Worm (Caenorhabditis elegans): ENCODE results near the gene C34H4.5.

C34H4.5 gene

ce11 chrIV:1523418-1523817 lies 26.6 kb downstream of the C34H4.5 start, which contains the start of gene K03H6.1:
TSS of gene K03H6.1 (plus strand) at chrIV:1523718.
- TF ChIP-seq lin-15B (tag; optimal IDR thresholded peaks at IDR 0.05) (no peak), nhr-76 (tag; optimal IDR thresholded peaks at IDR 0.05) (no peak), jun-1 (tag; optimal IDR thresholded peaks at IDR 0.05) (no peak), ztf-4 (tag; optimal IDR thresholded peaks at IDR 0.05) (no peak), ceh-16 (tag; optimal IDR thresholded peaks at IDR 0.05) (no peak), lsy-12 (tag; optimal IDR thresholded peaks at IDR 0.05) (no peak), skn-1 (tag; optimal IDR thresholded peaks at IDR 0.05) (no peak), ama-1 (optimal IDR thresholded peaks at IDR 0.05) (no peak), fkh-10 (GFP tag; optimal IDR thresholded peaks at IDR 0.05) (no peak), eor-1 (tag; optimal IDR thresholded peaks at IDR 0.05) (no peak), ztf-11 (tag; optimal IDR thresholded peaks at IDR 0.05) (no peak)

- TF ChIP-seq unc-39 (tag; optimal IDR thresholded peaks at IDR 0.05) (no peak), jun-1 (tag; optimal IDR thresholded peaks at IDR 0.05) (no peak), nhr-25 (tag; optimal IDR thresholded peaks at IDR 0.05) (no peak), elt-3 (tag; optimal IDR thresholded peaks at IDR 0.05) (no peak), fkh-10 (GFP tag; optimal IDR thresholded peaks at IDR 0.05) (no peak), ztf-11 (tag; optimal IDR thresholded peaks at IDR 0.05) (no peak), zag-1 (tag; optimal IDR thresholded peaks at IDR 0.05) (no peak), lin-39 (tag; optimal IDR thresholded peaks at IDR 0.05) (no peak), ceh-82 (tag; optimal IDR thresholded peaks at IDR 0.05) (no peak), mml-1 (tag; optimal IDR thresholded peaks at IDR 0.05) (no peak), egl-5 (tag; optimal IDR thresholded peaks at IDR 0.05) (no peak), nhr-11 (tag; optimal IDR thresholded peaks at IDR 0.05) (no peak), ztf-4 (tag; optimal IDR thresholded peaks at IDR 0.05) (no peak), eor-1 (tag; optimal IDR thresholded peaks at IDR 0.05) (no peak), nhr-23 (tag; optimal IDR thresholded peaks at IDR 0.05) (no peak), nhr-28 (tag; optimal IDR thresholded peaks at IDR 0.05) (no peak)
Measured at ce11 chrIV:1522358-1522757, 27.7 kb downstream of the C34H4.5 start.

ce11 chrIV:1521224-1521623 lies 28.8 kb downstream of the C34H4.5 start, which contains the start of gene K03H6.4:
TSS of gene K03H6.4 (minus strand) at chrIV:1521324.
- no peak for TF ChIP-seq nhr-12 (tag; optimal IDR thresholded peaks at IDR 0.05)
- TF ChIP-seq snpc-4 (tag; optimal IDR thresholded peaks at IDR 0.05): no peak
- TF ChIP-seq fos-1 (tag; optimal IDR thresholded peaks at IDR 0.05): no peak
- TF ChIP-seq ztf-11 (tag; optimal IDR thresholded peaks at IDR 0.05): no peak
- TF ChIP-seq ceh-82 (tag; optimal IDR thresholded peaks at IDR 0.05): no peak
- TF ChIP-seq skn-1 (tag; optimal IDR thresholded peaks at IDR 0.05): no peak
- TF ChIP-seq nhr-25 (tag; optimal IDR thresholded peaks at IDR 0.05): no peak
- no peak for TF ChIP-seq hmg-11 (tag; optimal IDR thresholded peaks at IDR 0.05)
- no peak for TF ChIP-seq nhr-43 (tag; optimal IDR thresholded peaks at IDR 0.05; ENCODE audit: poor library complexity, severe bottlenecking)
- TF ChIP-seq unc-39 (tag; optimal IDR thresholded peaks at IDR 0.05): no peak
- TF ChIP-seq lsy-12 (tag; optimal IDR thresholded peaks at IDR 0.05): no peak
- no peak for TF ChIP-seq elt-2 (tag; optimal IDR thresholded peaks at IDR 0.05)
- no peak for TF ChIP-seq aly-2 (tag; optimal IDR thresholded peaks at IDR 0.05)
- no peak for TF ChIP-seq pqm-1 (tag; optimal IDR thresholded peaks at IDR 0.05)
- no peak for TF ChIP-seq pha-4 (tag; optimal IDR thresholded peaks at IDR 0.05)
- no peak for TF ChIP-seq nhr-77 (tag; optimal IDR thresholded peaks at IDR 0.05)
- no peak for TF ChIP-seq ZK546.5 (tag; optimal IDR thresholded peaks at IDR 0.05)

- TF ChIP-seq nhr-23 (tag; optimal IDR thresholded peaks at IDR 0.05) (no peak), elt-2 (tag; optimal IDR thresholded peaks at IDR 0.05) (peak; percentile 38), nfya-1 (tag; optimal IDR thresholded peaks at IDR 0.05; ENCODE audit: insufficient read depth) (no peak), pqm-1 (tag; optimal IDR thresholded peaks at IDR 0.05) (no peak), ZK546.5 (tag; optimal IDR thresholded peaks at IDR 0.05) (no peak), snpc-4 (tag; optimal IDR thresholded peaks at IDR 0.05) (no peak)
Measured at ce11 chrIV:1516527-1516926, 33.5 kb downstream of the C34H4.5 start, which contains the start of gene clec-172. TSS of gene clec-172 (minus strand) at chrIV:1516627.

ce11 chrIV:1515891-1516290 lies 34.1 kb downstream of the C34H4.5 start:
- TF ChIP-seq ZK546.5 (tag; optimal IDR thresholded peaks at IDR 0.05): no peak
- no peak for TF ChIP-seq fkh-2 (tag; optimal IDR thresholded peaks at IDR 0.05)
- TF ChIP-seq nhr-43 (tag; optimal IDR thresholded peaks at IDR 0.05; ENCODE audit: poor library complexity, severe bottlenecking): no peak
- TF ChIP-seq mml-1 (tag; optimal IDR thresholded peaks at IDR 0.05): no peak
- no peak for TF ChIP-seq ceh-28 (tag; optimal IDR thresholded peaks at IDR 0.05)
- TF ChIP-seq lin-15B (tag; optimal IDR thresholded peaks at IDR 0.05): no peak
- no peak for TF ChIP-seq fos-1 (tag; optimal IDR thresholded peaks at IDR 0.05)
- TF ChIP-seq R02D3.7 (tag; optimal IDR thresholded peaks at IDR 0.05): no peak
- no peak for TF ChIP-seq ceh-9 (tag; optimal IDR thresholded peaks at IDR 0.05)
- no peak for TF ChIP-seq egl-27 (tag; optimal IDR thresholded peaks at IDR 0.05)
- TF ChIP-seq lin-39 (tag; optimal IDR thresholded peaks at IDR 0.05): no peak
- no peak for TF ChIP-seq elt-2 (tag; optimal IDR thresholded peaks at IDR 0.05)
